Fruit fly (Drosophila melanogaster): ENCODE data around the gene Hibch.
A peak's percentile ranks its signal among the peaks of the same experiment; 100 is the strongest.

The Hibch gene

DNA sequence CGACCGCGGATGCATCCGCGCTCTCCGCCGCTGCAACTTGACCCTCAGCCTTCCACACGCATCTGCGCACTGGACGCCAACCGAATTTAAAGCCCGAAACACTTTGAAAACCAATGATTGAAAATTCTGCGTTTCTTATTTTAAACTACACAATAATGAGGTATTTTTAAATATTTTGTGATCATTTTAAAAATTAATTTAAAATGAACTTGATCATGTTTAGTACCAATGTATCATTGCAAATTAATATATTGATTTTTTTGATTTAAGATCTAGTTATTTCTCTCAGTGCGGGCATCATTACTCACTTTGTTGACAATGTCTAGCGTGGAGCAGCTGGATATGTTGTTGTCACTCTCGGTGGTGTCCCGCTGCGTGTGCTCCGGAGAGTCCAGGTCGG is 9.8 kb downstream of the Hibch start (continued):
- TF ChIP-seq tna (GFP tag; IDR thresholded peaks at IDR 0.05; ENCODE audit: partially characterized antibody): no peak
- no peak for TF ChIP-seq CG6254 (GFP tag; optimal IDR thresholded peaks at IDR 0.05)
- TF ChIP-seq CG9817 (tag; optimal IDR thresholded peaks at IDR 0.05): peak; percentile 39
- TF ChIP-seq CG10654 (GFP tag; optimal IDR thresholded peaks at IDR 0.05): no peak
- TF ChIP-seq CG5180 (GFP tag; optimal IDR thresholded peaks at IDR 0.05): no peak
- no peak for TF ChIP-seq CG1792 (GFP tag; optimal IDR thresholded peaks at IDR 0.05)
- TF ChIP-seq Mrtf (GFP tag; IDR thresholded peaks at IDR 0.05): no peak
- peak; percentile 40 for TF ChIP-seq CG13424 (tag; optimal IDR thresholded peaks at IDR 0.05)
- TF ChIP-seq CG18262 (tag; optimal IDR thresholded peaks at IDR 0.05): peak; percentile 47
- no peak for TF ChIP-seq tll (GFP tag; optimal IDR thresholded peaks at IDR 0.05)
- TF ChIP-seq Meics (GFP tag; optimal IDR thresholded peaks at IDR 0.05): peak; percentile 13
- no peak for TF ChIP-seq eve (GFP tag; optimal IDR thresholded peaks at IDR 0.05)
- TF ChIP-seq CG7556 (GFP tag; optimal IDR thresholded peaks at IDR 0.05): peak; percentile 73
- no peak for TF ChIP-seq ham (GFP tag; IDR thresholded peaks at IDR 0.05)
- peak; percentile 23 for TF ChIP-seq CG14710 (tag; optimal IDR thresholded peaks at IDR 0.05)
- peak; percentile 74 for TF ChIP-seq row (GFP tag; IDR thresholded peaks at IDR 0.05)
- TF ChIP-seq CG8388 (GFP tag; optimal IDR thresholded peaks at IDR 0.05): peak; percentile 64
- TF ChIP-seq CG8765 (GFP tag; IDR thresholded peaks at IDR 0.05): no peak
- TF ChIP-seq fd3F (GFP tag; optimal IDR thresholded peaks at IDR 0.05): peak; percentile 8
- TF ChIP-seq esg (GFP tag; conservative IDR thresholded peaks at IDR 0.05): peak; percentile 45; the same call in 1 of the 2 replicates
- peak; percentile 39 for TF ChIP-seq Rfx (GFP tag; IDR thresholded peaks at IDR 0.05)
- no peak for TF ChIP-seq dm (GFP tag; optimal IDR thresholded peaks at IDR 0.05)
- no peak for TF ChIP-seq CG12744 (GFP tag; optimal IDR thresholded peaks at IDR 0.05)
- TF ChIP-seq Bteb2 (GFP tag; optimal IDR thresholded peaks at IDR 0.05): no peak
- TF ChIP-seq CG6654 (GFP tag; optimal IDR thresholded peaks at IDR 0.05): no peak
- TF ChIP-seq grn (GFP tag; optimal IDR thresholded peaks at IDR 0.05): no peak
- TF ChIP-seq CG12104 (GFP tag; optimal IDR thresholded peaks at IDR 0.05): no peak
- TF ChIP-seq CG1529 (GFP tag; optimal IDR thresholded peaks at IDR 0.05): no peak
- peak; percentile 15 for TF ChIP-seq dmrt11E (tag; optimal IDR thresholded peaks at IDR 0.05)
- TF ChIP-seq bigmax (GFP tag; optimal IDR thresholded peaks at IDR 0.05): no peak
- no peak for TF ChIP-seq dimm (GFP tag; IDR thresholded peaks at IDR 0.05)
- TF ChIP-seq org-1 (GFP tag; optimal IDR thresholded peaks at IDR 0.05): no peak
- peak; percentile 42; the same call in 1 of the 2 replicates for TF ChIP-seq CG32772 (GFP tag; IDR thresholded peaks at IDR 0.05)
- no peak for TF ChIP-seq NC2α (GFP tag; optimal IDR thresholded peaks at IDR 0.05)
- peak; percentile 59 for TF ChIP-seq CG17328 (GFP tag; IDR thresholded peaks at IDR 0.05)
- no peak for TF ChIP-seq maf-S (GFP tag; optimal IDR thresholded peaks at IDR 0.05)
- TF ChIP-seq al (GFP tag; IDR thresholded peaks at IDR 0.05): peak; percentile 33; the same call in 1 of the 2 replicates
- TF ChIP-seq tin (GFP tag; optimal IDR thresholded peaks at IDR 0.05): no peak
- TF ChIP-seq pho (GFP tag; optimal IDR thresholded peaks at IDR 0.05): no peak
- TF ChIP-seq CG15601 (tag; optimal IDR thresholded peaks at IDR 0.05): no peak
- no peak for TF ChIP-seq gfzf (GFP tag; optimal IDR thresholded peaks at IDR 0.05)
- TF ChIP-seq Eip74EF (GFP tag; optimal IDR thresholded peaks at IDR 0.05): no peak
- no peak for TF ChIP-seq CG3995 (GFP tag; optimal IDR thresholded peaks at IDR 0.05)
- TF ChIP-seq CG7963 (GFP tag; IDR thresholded peaks at IDR 0.05; ENCODE audit: partially characterized antibody): no peak
- TF ChIP-seq exex (tag; optimal IDR thresholded peaks at IDR 0.05): no peak
- TF ChIP-seq CG6765 (GFP tag; optimal IDR thresholded peaks at IDR 0.05): peak; percentile 8
- no peak for TF ChIP-seq Taf1 (GFP tag; IDR thresholded peaks at IDR 0.05)
- peak; percentile 8 for TF ChIP-seq CG6683 (GFP tag; optimal IDR thresholded peaks at IDR 0.05)
- TF ChIP-seq Hr3 (GFP tag; optimal IDR thresholded peaks at IDR 0.05): peak; percentile 11
- TF ChIP-seq chm (GFP tag; IDR thresholded peaks at IDR 0.05): no peak
- TF ChIP-seq CG3847 (GFP tag; IDR thresholded peaks at IDR 0.05): no peak; the same call in 1 of the 2 replicates
